Worm (Caenorhabditis elegans): ENCODE data around the gene col-121.

ce11 chrIV:9397278-9397677 is 1.3 kb upstream of the col-121 start, which contains the start of gene F56D5.3:
- TF ChIP-seq pqm-1 (tag; optimal IDR thresholded peaks at IDR 0.05) (no peak), mdl-1 (tag; optimal IDR thresholded peaks at IDR 0.05) (no peak), nhr-77 (tag; optimal IDR thresholded peaks at IDR 0.05) (no peak), sea-2 (GFP tag; optimal IDR thresholded peaks at IDR 0.05) (no peak), nhr-12 (tag; optimal IDR thresholded peaks at IDR 0.05) (no peak), nhr-76 (tag; optimal IDR thresholded peaks at IDR 0.05) (no peak), nhr-11 (tag; optimal IDR thresholded peaks at IDR 0.05) (no peak), nhr-25 (tag; optimal IDR thresholded peaks at IDR 0.05) (no peak), egl-27 (tag; optimal IDR thresholded peaks at IDR 0.05) (no peak)
